Worm (Caenorhabditis elegans) whole organism, mixed stage, embryonic: ENCODE measurements around the gene acs-4.

Source experiments
- M03D4.4 ChIP-seq: sonication (generic microtip); optimal IDR thresholded peaks from 2 replicates; lab custom pipeline; 2017; ENCODE audit warnings: mild to moderate bottlenecking, missing genetic modification characterization, missing compliant biosample characterization
- bed-3 ChIP-seq: fragments of 200-800 bp; sonication (Bioruptor generic); optimal IDR thresholded peaks from 3 replicates; lab custom pipeline; 2018; ENCODE audit warnings: mild to moderate bottlenecking, missing genetic modification characterization, moderate library complexity, missing compliant biosample characterization
- blmp-1 ChIP-seq: fragments of 150-350 bp; optimal IDR thresholded peaks from 2 replicates; lab custom pipeline; 2014; ENCODE audit warnings: missing biosample characterization, missing genetic modification characterization
- ceh-39 ChIP-seq: fragments of 150-350 bp; optimal IDR thresholded peaks from 2 replicates; lab custom pipeline; 2014; ENCODE audit warnings: missing biosample characterization, missing genetic modification characterization
- ceh-43 ChIP-seq: fragments of 200-800 bp; sonication (Bioruptor generic); optimal IDR thresholded peaks from 2 replicates; lab custom pipeline; 2018; ENCODE audit warnings: mild to moderate bottlenecking, missing genetic modification characterization, moderate library complexity, missing compliant biosample characterization
- ceh-83 ChIP-seq: fragments of 200-800 bp; sonication (Bioruptor generic); optimal IDR thresholded peaks from 2 replicates; lab custom pipeline; 2018; ENCODE audit warnings: mild to moderate bottlenecking, missing genetic modification characterization, missing compliant biosample characterization
- ces-1 ChIP-seq: fragments of 150-350 bp; optimal IDR thresholded peaks from 2 replicates; lab custom pipeline; 2014; ENCODE audit warnings: missing biosample characterization, missing genetic modification reagents, missing genetic modification characterization
- cnd-1 ChIP-seq: fragments of 200-800 bp; sonication (Bioruptor generic); optimal IDR thresholded peaks from 2 replicates; lab custom pipeline; 2018; ENCODE audit warnings: mild to moderate bottlenecking, missing genetic modification characterization, missing compliant biosample characterization
- drap-1 ChIP-seq: fragments of 200-800 bp; sonication (Bioruptor generic); optimal IDR thresholded peaks from 3 replicates; lab custom pipeline; 2018; ENCODE audit warnings: mild to moderate bottlenecking, missing genetic modification characterization, missing compliant biosample characterization
- elt-1 ChIP-seq: sonication (generic microtip); optimal IDR thresholded peaks from 2 replicates; lab custom pipeline; 2017; ENCODE audit warnings: missing genetic modification characterization, mild to moderate bottlenecking, missing compliant biosample characterization, antibody characterized with exemption, moderate library complexity, borderline replicate concordance; ENCODE audit not compliant: insufficient read depth
- flh-1 ChIP-seq: fragments of 200-800 bp; sonication (Bioruptor generic); optimal IDR thresholded peaks from 2 replicates; lab custom pipeline; 2018; ENCODE audit warnings: mild to moderate bottlenecking, missing genetic modification characterization, moderate library complexity, missing compliant biosample characterization
- ham-2 ChIP-seq: fragments of 200-800 bp; sonication (Bioruptor generic); optimal IDR thresholded peaks from 2 replicates; lab custom pipeline; 2018; ENCODE audit warnings: mild to moderate bottlenecking, missing genetic modification characterization, missing compliant biosample characterization
- hlh-1 ChIP-seq: fragments of 150-350 bp; optimal IDR thresholded peaks from 2 replicates; lab custom pipeline; 2014; ENCODE audit warnings: missing biosample characterization, missing genetic modification reagents, missing genetic modification characterization
- lin-13 ChIP-seq: fragments of 150-350 bp; optimal IDR thresholded peaks from 2 replicates; lab custom pipeline; 2014; ENCODE audit warnings: missing biosample characterization, missing genetic modification characterization
- lin-32 ChIP-seq: fragments of 200-800 bp; sonication (Bioruptor generic); optimal IDR thresholded peaks from 2 replicates; lab custom pipeline; 2018; ENCODE audit warnings: mild to moderate bottlenecking, missing genetic modification characterization, missing compliant biosample characterization
- lsy-2 ChIP-seq: fragments of 150-350 bp; optimal IDR thresholded peaks from 2 replicates; lab custom pipeline; 2014; ENCODE audit warnings: missing biosample characterization, missing genetic modification characterization
- mab-5 ChIP-seq: fragments of 150-350 bp; optimal IDR thresholded peaks from 2 replicates; lab custom pipeline; 2014; ENCODE audit warnings: missing biosample characterization, missing genetic modification characterization
- mep-1 ChIP-seq: fragments of 150-350 bp; optimal IDR thresholded peaks from 2 replicates; lab custom pipeline; 2017; ENCODE audit warnings: missing biosample characterization, missing genetic modification reagents, missing genetic modification characterization, inconsistent platforms
- mls-2 ChIP-seq: sonication (generic microtip); optimal IDR thresholded peaks from 2 replicates; lab custom pipeline; 2016; ENCODE audit warnings: mild to moderate bottlenecking, missing genetic modification characterization, moderate library complexity, missing compliant biosample characterization
- nhr-12 ChIP-seq: fragments of 150-350 bp; optimal IDR thresholded peaks from 2 replicates; lab custom pipeline; 2014; ENCODE audit warnings: missing biosample characterization, missing genetic modification characterization
- nhr-2 ChIP-seq: fragments of 150-350 bp; optimal IDR thresholded peaks from 2 replicates; lab custom pipeline; 2014; ENCODE audit warnings: missing biosample characterization, missing genetic modification characterization
- nhr-237 ChIP-seq: fragments of 150-350 bp; optimal IDR thresholded peaks from 2 replicates; lab custom pipeline; 2014; ENCODE audit warnings: missing biosample characterization, missing genetic modification characterization
- nhr-28 ChIP-seq: fragments of 150-350 bp; optimal IDR thresholded peaks from 2 replicates; lab custom pipeline; 2014; ENCODE audit warnings: missing biosample characterization, missing genetic modification characterization
- nhr-76 ChIP-seq: sonication (generic microtip); optimal IDR thresholded peaks from 2 replicates; lab custom pipeline; 2017; ENCODE audit warnings: missing biosample characterization, missing genetic modification characterization
- pha-4 ChIP-seq: fragments of 150-350 bp; optimal IDR thresholded peaks from 2 replicates; lab custom pipeline; 2018; ENCODE audit warnings: missing biosample characterization, missing genetic modification reagents, missing genetic modification characterization
- sem-2 ChIP-seq: fragments of 200-800 bp; sonication (Bioruptor generic); optimal IDR thresholded peaks from 2 replicates; lab custom pipeline; 2018; ENCODE audit warnings: mild to moderate bottlenecking, missing genetic modification characterization, missing compliant biosample characterization
- snpc-4 ChIP-seq: fragments of 150-350 bp; optimal IDR thresholded peaks from 2 replicates; lab custom pipeline; 2014; ENCODE audit warnings: missing biosample characterization, missing genetic modification characterization
- sptf-1 ChIP-seq: sonication (generic microtip); optimal IDR thresholded peaks from 2 replicates; lab custom pipeline; 2017; ENCODE audit warnings: mild to moderate bottlenecking, missing genetic modification characterization, moderate library complexity, missing compliant biosample characterization
- tbx-8 ChIP-seq: fragments of 200-800 bp; sonication (Bioruptor generic); optimal IDR thresholded peaks from 2 replicates; lab custom pipeline; 2018; ENCODE audit warnings: mild to moderate bottlenecking, missing genetic modification characterization, moderate library complexity, missing compliant biosample characterization
- unc-120 ChIP-seq: sonication (generic microtip); optimal IDR thresholded peaks from 2 replicates; lab custom pipeline; 2017; ENCODE audit warnings: missing genetic modification characterization, missing compliant biosample characterization; ENCODE audit not compliant: poor library complexity, severe bottlenecking
- unc-39 ChIP-seq: fragments of 150-350 bp; optimal IDR thresholded peaks from 2 replicates; lab custom pipeline; 2014; ENCODE audit warnings: missing biosample characterization, missing genetic modification characterization
- unc-62 ChIP-seq: fragments of 150-350 bp; optimal IDR thresholded peaks from 2 replicates; lab custom pipeline; 2014; ENCODE audit warnings: missing biosample characterization, missing genetic modification reagents, missing genetic modification characterization
- zip-8 ChIP-seq: fragments of 150-350 bp; optimal IDR thresholded peaks from 2 replicates; lab custom pipeline; 2014; ENCODE audit warnings: missing biosample characterization, missing genetic modification characterization
- ztf-11 ChIP-seq: fragments of 150-350 bp; optimal IDR thresholded peaks from 2 replicates; lab custom pipeline; 2014; ENCODE audit warnings: missing biosample characterization, missing genetic modification characterization

acs-4 gene

ce11 chrIII:7181822-7182221 is 14.2 kb downstream of the acs-4 start, which contains the start of gene epg-4:
Gene epg-4 (plus strand): TSS chrIII:7182167.
- peak; percentile 7 for TF ChIP-seq lsy-2 (tag; lab: Kevin White, UChicago)
- no peak for TF ChIP-seq nhr-237 (tag; lab: Kevin White, UChicago)
- peak; percentile 67 for TF ChIP-seq mep-1 (tag; lab: Kevin White, UChicago)
- TF ChIP-seq nhr-2 (tag; lab: Kevin White, UChicago): no peak
- TF ChIP-seq nhr-28 (tag; lab: Kevin White, UChicago): no peak
- peak; percentile 12 for TF ChIP-seq mls-2
- TF ChIP-seq unc-62: no peak
- peak; percentile 41 for TF ChIP-seq sptf-1 (tag; lab: Kevin White, UChicago)
- peak; percentile 8 for TF ChIP-seq hlh-1 (tag; lab: Kevin White, UChicago)
- no peak for TF ChIP-seq flh-1
- TF ChIP-seq lin-13 (tag; lab: Kevin White, UChicago): no peak
- TF ChIP-seq ceh-83 (GFP tag; lab: Kevin White, UChicago): no peak
- no peak for TF ChIP-seq lin-32 (GFP tag; lab: Kevin White, UChicago)
- no peak for TF ChIP-seq zip-8 (tag; lab: Kevin White, UChicago)
- TF ChIP-seq, all 35 proteins: peak for 5

- TF ChIP-seq mab-5 (tag; lab: Kevin White, UChicago): no peak
- no peak for TF ChIP-seq ceh-43 (GFP tag; lab: Kevin White, UChicago)
- TF ChIP-seq snpc-4 (tag; lab: Kevin White, UChicago): no peak
- no peak for TF ChIP-seq bed-3
- TF ChIP-seq nhr-2 (tag; lab: Kevin White, UChicago): no peak
- TF ChIP-seq sem-2 (GFP tag; lab: Kevin White, UChicago): no peak
- no peak for TF ChIP-seq mls-2
- peak; percentile 69 for TF ChIP-seq ces-1 (GFP tag; lab: Kevin White, UChicago)
- TF ChIP-seq tbx-8 (GFP tag; lab: Kevin White, UChicago): no peak
- no peak for TF ChIP-seq elt-1 (tag; lab: Kevin White, UChicago)
- no peak for TF ChIP-seq blmp-1 (tag; lab: Kevin White, UChicago)
- TF ChIP-seq ceh-39 (tag; lab: Kevin White, UChicago): peak; percentile 24
- TF ChIP-seq nhr-237 (tag; lab: Kevin White, UChicago): peak; percentile 47
- no peak for TF ChIP-seq cnd-1
- TF ChIP-seq pha-4 (tag; lab: Kevin White, UChicago): peak; percentile 82
- no peak for TF ChIP-seq unc-120
- no peak for TF ChIP-seq mep-1 (tag; lab: Kevin White, UChicago)
- TF ChIP-seq unc-62: no peak
- TF ChIP-seq lsy-2 (tag; lab: Kevin White, UChicago): peak; percentile 70
- TF ChIP-seq ham-2 (GFP tag; lab: Kevin White, UChicago): no peak
- no peak for TF ChIP-seq drap-1 (GFP tag; lab: Kevin White, UChicago)
- TF ChIP-seq unc-39: no peak
- no peak for TF ChIP-seq zip-8 (tag; lab: Kevin White, UChicago)
- peak; percentile 4 for TF ChIP-seq sptf-1 (tag; lab: Kevin White, UChicago)
- no peak for TF ChIP-seq nhr-76 (tag; lab: Kevin White, UChicago)
These were observed 16.4 kb downstream of the acs-4 start, which contains the start of gene yju-2 for ce11 chrIII:7184022-7184421. Gene yju-2 (plus strand): TSS chrIII:7184336.

ce11 chrIII:7185473-7185872 is 17.8 kb downstream of the acs-4 start, which contains the start of gene F37C12.14:
Gene F37C12.14 (minus strand): TSS chrIII:7185573.
- TF ChIP-seq ztf-11 (tag; lab: Kevin White, UChicago) (no peak), mab-5 (tag; lab: Kevin White, UChicago) (no peak), flh-1 (no peak), sptf-1 (tag; lab: Kevin White, UChicago) (no peak), M03D4.4 (tag; lab: Kevin White, UChicago) (no peak), drap-1 (GFP tag; lab: Kevin White, UChicago) (no peak), nhr-12 (tag; lab: Kevin White, UChicago) (no peak), zip-8 (tag; lab: Kevin White, UChicago) (no peak), mls-2 (no peak), lin-32 (GFP tag; lab: Kevin White, UChicago) (no peak)
